Fruit fly (Drosophila melanogaster) whole organism, embryonic: ENCODE results near the gene Wdr59.
A peak's percentile ranks its signal among the peaks of the same experiment; 100 is the strongest.

ENCODE experiments used
- CG16779 ChIP-seq: fragments of 200-800 bp; sonication (Bioruptor generic); IDR thresholded peaks from 2 replicates; pipeline ENCODE4 v1.3.6; 2022; ENCODE audit warnings: missing biosample characterization, missing genetic modification characterization
- CG18476 ChIP-seq: fragments of 200-800 bp; sonication (Bioruptor generic); optimal IDR thresholded peaks from 2 replicates; lab custom pipeline; 2016; ENCODE audit warnings: missing biosample characterization, mild to moderate bottlenecking, missing genetic modification characterization
- CG34422 ChIP-seq: fragments of 200-800 bp; sonication (Bioruptor generic); IDR thresholded peaks from 3 replicates; pipeline ENCODE4 v1.3.6; 2022; ENCODE audit warnings: missing biosample characterization, missing genetic modification characterization
- CG9215 ChIP-seq: fragments of 200-800 bp; sonication (Bioruptor generic); IDR thresholded peaks from 2 replicates; pipeline ENCODE4 v1.3.6; 2022; ENCODE audit warnings: missing biosample characterization, missing genetic modification characterization
- Gug ChIP-seq: fragments of 200-800 bp; sonication (Bioruptor generic); IDR thresholded peaks from 4 replicates; pipeline ENCODE4 v1.3.6; 2022; ENCODE audit warnings: missing biosample characterization, missing genetic modification characterization
- Med ChIP-seq: fragments of 200-800 bp; sonication (Bioruptor generic); peaks from one replicate; lab custom pipeline; 2016; ENCODE audit warnings: missing biosample characterization, missing genetic modification characterization, mild to moderate bottlenecking, inconsistent platforms, moderate library complexity
- az2 ChIP-seq: fragments of 200-800 bp; sonication (Bioruptor generic); optimal IDR thresholded peaks from 3 replicates; lab custom pipeline; 2016; ENCODE audit warnings: missing biosample characterization, missing genetic modification characterization
- ci ChIP-seq: fragments of 200-800 bp; sonication (Bioruptor generic); IDR thresholded peaks from 3 replicates; pipeline ENCODE4 v1.3.6; 2022; ENCODE audit warnings: missing biosample characterization, missing genetic modification characterization
- en ChIP-seq: fragments of 200-800 bp; sonication (Bioruptor generic); optimal IDR thresholded peaks from 2 replicates; lab custom pipeline; 2016; ENCODE audit warnings: missing biosample characterization, missing genetic modification characterization
- row ChIP-seq: fragments of 200-800 bp; sonication (Bioruptor generic); IDR thresholded peaks from 3 replicates; pipeline ENCODE4 v1.3.6; 2022; ENCODE audit warnings: missing biosample characterization, missing genetic modification characterization
- twi ChIP-seq: fragments of 200-800 bp; optimal IDR thresholded peaks from 2 replicates; lab custom pipeline; 2019; ENCODE audit warnings: missing biosample characterization, mild to moderate bottlenecking, missing genetic modification characterization, moderate library complexity
- usp ChIP-seq: fragments of >200 bp; optimal IDR thresholded peaks from 2 replicates; lab custom pipeline; 2017; ENCODE audit warnings: missing biosample characterization, missing genetic modification characterization
- zen2 ChIP-seq: fragments of 200-800 bp; sonication (Bioruptor generic); IDR thresholded peaks from 3 replicates; pipeline ENCODE4 v1.3.6; 2022; ENCODE audit warnings: missing biosample characterization, missing genetic modification characterization; ENCODE audit not compliant: partially characterized antibody

- TF ChIP-seq ci: no peak
- no peak for TF ChIP-seq CG16779
- TF ChIP-seq Med: peak; percentile 45
- TF ChIP-seq zen2 (GFP tag; lab: Robert Waterston, UW): no peak
- TF ChIP-seq row: peak; percentile 68
- TF ChIP-seq Gug (GFP tag; lab: Robert Waterston, UW): no peak
- TF ChIP-seq twi (tag; lab: Kevin White, UChicago): no peak
- peak; percentile 59 for TF ChIP-seq CG9215 (GFP tag; lab: Robert Waterston, UW)
- TF ChIP-seq az2 (GFP tag; lab: Kevin White, UChicago): no peak
- peak; percentile 48; the same call in 1 of the 3 replicates for TF ChIP-seq CG34422 (GFP tag; lab: Robert Waterston, UW)
- TF ChIP-seq CG18476 (GFP tag; lab: Kevin White, UChicago): no peak
- TF ChIP-seq en: no peak
- no peak for TF ChIP-seq usp (GFP tag; lab: Kevin White, UChicago)
Observed at dm6 chr2L:11065106-11065878, 26.0 kb upstream of the Wdr59 start.
